Fruit fly (Drosophila melanogaster) whole organism, embryonic: Measurements from ENCODE around the gene CG43318.

Source experiments
- Atf3 ChIP-seq: fragments of 200-800 bp; sonication (Bioruptor generic); optimal IDR thresholded peaks from 3 replicates; lab custom pipeline; 2016; ENCODE audit warnings: missing biosample characterization, missing genetic modification characterization
- CG12391 ChIP-seq: fragments of 200-800 bp; sonication (Bioruptor generic); optimal IDR thresholded peaks from 3 replicates; lab custom pipeline; 2018; ENCODE audit warnings: missing biosample characterization, mild to moderate bottlenecking, missing genetic modification characterization, moderate library complexity
- CG14050 ChIP-seq: fragments of 200-800 bp; sonication (Bioruptor generic); IDR thresholded peaks from 3 replicates; pipeline ENCODE4 v1.3.6; 2022; ENCODE audit warnings: missing biosample characterization, missing genetic modification characterization
- CG14667 ChIP-seq: fragments of 200-800 bp; sonication (Bioruptor generic); IDR thresholded peaks from 2 replicates; pipeline ENCODE4 v1.3.6; 2022; ENCODE audit warnings: missing biosample characterization, missing genetic modification characterization
- CG14860 ChIP-seq: fragments of 200-800 bp; sonication (Bioruptor generic); IDR thresholded peaks from 3 replicates; pipeline ENCODE4 v1.3.6; 2022; ENCODE audit warnings: missing biosample characterization, missing genetic modification characterization; ENCODE audit not compliant: partially characterized antibody
- CG15073 ChIP-seq: fragments of 200-800 bp; sonication (Bioruptor generic); optimal IDR thresholded peaks from 2 replicates; lab custom pipeline; 2016; ENCODE audit warnings: missing biosample characterization, missing genetic modification characterization
- CG15514 ChIP-seq: fragments of 200-800 bp; sonication (Bioruptor generic); optimal IDR thresholded peaks from 3 replicates; lab custom pipeline; 2017; ENCODE audit warnings: missing biosample characterization, missing genetic modification characterization, mild to moderate bottlenecking, moderate library complexity, missing genetic modification reagents
- CG15696 ChIP-seq: fragments of 200-800 bp; sonication (Bioruptor generic); optimal IDR thresholded peaks from 2 replicates; lab custom pipeline; 2019; ENCODE audit warnings: missing biosample characterization, mild to moderate bottlenecking, missing genetic modification characterization, moderate library complexity
- CG16815 ChIP-seq: fragments of 200-800 bp; sonication (Bioruptor generic); optimal IDR thresholded peaks from 3 replicates; lab custom pipeline; 2017; ENCODE audit warnings: missing biosample characterization, mild to moderate bottlenecking, missing genetic modification characterization
- CG31365 ChIP-seq: fragments of 200-800 bp; sonication (Bioruptor generic); optimal IDR thresholded peaks from 2 replicates; lab custom pipeline; 2018; ENCODE audit warnings: missing biosample characterization, mild to moderate bottlenecking, missing genetic modification characterization
- CG34224 ChIP-seq: fragments of 200-800 bp; sonication (Bioruptor generic); IDR thresholded peaks from 3 replicates; pipeline ENCODE4 v1.3.6; 2022; ENCODE audit warnings: missing biosample characterization, missing genetic modification characterization; ENCODE audit not compliant: partially characterized antibody
- CG3838 ChIP-seq: fragments of 200-800 bp; sonication (Bioruptor generic); optimal IDR thresholded peaks from 3 replicates; lab custom pipeline; 2016; ENCODE audit warnings: missing biosample characterization, missing genetic modification characterization
- CG4282 ChIP-seq: fragments of 200-800 bp; sonication (Bioruptor generic); optimal IDR thresholded peaks from 2 replicates; lab custom pipeline; 2016; ENCODE audit warnings: missing biosample characterization, missing genetic modification characterization
- CG43689 ChIP-seq: fragments of 200-800 bp; sonication (Bioruptor generic); IDR thresholded peaks from 2 replicates; pipeline ENCODE4 v1.3.6; 2022; ENCODE audit warnings: missing biosample characterization, missing genetic modification characterization
- CG7928 ChIP-seq: fragments of 200-800 bp; sonication (Bioruptor generic); optimal IDR thresholded peaks from 2 replicates; lab custom pipeline; 2017; ENCODE audit warnings: missing biosample characterization, mild to moderate bottlenecking, missing genetic modification characterization
- CG8388 ChIP-seq: fragments of 200-800 bp; sonication (Bioruptor generic); optimal IDR thresholded peaks from 2 replicates; lab custom pipeline; 2019; ENCODE audit warnings: missing biosample characterization, mild to moderate bottlenecking, missing genetic modification characterization, moderate library complexity
- CG8944 ChIP-seq: fragments of 200-800 bp; sonication (Bioruptor generic); optimal IDR thresholded peaks from 3 replicates; lab custom pipeline; 2016; ENCODE audit warnings: missing biosample characterization, missing genetic modification characterization
- CG9817 ChIP-seq: fragments of 200-800 bp; sonication (Bioruptor generic); optimal IDR thresholded peaks from 2 replicates; lab custom pipeline; 2018; ENCODE audit warnings: missing biosample characterization, mild to moderate bottlenecking, missing genetic modification characterization, moderate library complexity
- Dip3 ChIP-seq: fragments of 200-800 bp; sonication (Bioruptor generic); optimal IDR thresholded peaks from 3 replicates; lab custom pipeline; 2016; ENCODE audit warnings: missing biosample characterization, missing genetic modification characterization
- Drgx ChIP-seq: fragments of 200-800 bp; sonication (Bioruptor generic); IDR thresholded peaks from 2 replicates; pipeline ENCODE4 v1.3.6; 2022; ENCODE audit warnings: missing biosample characterization, missing genetic modification characterization
- Ets97D ChIP-seq: fragments of 200-800 bp; sonication (Bioruptor generic); optimal IDR thresholded peaks from 3 replicates; lab custom pipeline; 2016; ENCODE audit warnings: missing biosample characterization, missing genetic modification characterization
- Fer1 ChIP-seq: fragments of 200-800 bp; sonication (Bioruptor generic); optimal IDR thresholded peaks from 2 replicates; lab custom pipeline; 2017; ENCODE audit warnings: missing biosample characterization, mild to moderate bottlenecking, missing genetic modification characterization
- Gug ChIP-seq: fragments of 200-800 bp; sonication (Bioruptor generic); IDR thresholded peaks from 4 replicates; pipeline ENCODE4 v1.3.6; 2022; ENCODE audit warnings: missing biosample characterization, missing genetic modification characterization
- HLH4C ChIP-seq: fragments of 200-800 bp; sonication (Bioruptor generic); IDR thresholded peaks from 3 replicates; pipeline ENCODE4 v1.3.6; 2022; ENCODE audit warnings: missing biosample characterization, missing genetic modification characterization; ENCODE audit not compliant: partially characterized antibody
- HmgZ ChIP-seq: fragments of 200-800 bp; sonication (Bioruptor generic); optimal IDR thresholded peaks from 2 replicates; lab custom pipeline; 2018; ENCODE audit warnings: missing biosample characterization, mild to moderate bottlenecking, missing genetic modification characterization
- Hr78 ChIP-seq, 2 experiments: fragments of 200-800 bp in 1 of 2; fragments of >200 bp in 1 of 2; sonication (Bioruptor generic) in 1 of 2; optimal IDR thresholded peaks; 2 replicates each; lab custom pipeline; 2017 to 2019; ENCODE audit warnings: missing biosample characterization in 2 of 2, missing genetic modification characterization in 2 of 2, mild to moderate bottlenecking in 1 of 2, moderate library complexity in 1 of 2
- Med ChIP-seq: fragments of 200-800 bp; sonication (Bioruptor generic); peaks from one replicate; lab custom pipeline; 2016; ENCODE audit warnings: missing biosample characterization, missing genetic modification characterization, mild to moderate bottlenecking, inconsistent platforms, moderate library complexity
- NC2β ChIP-seq: fragments of 200-800 bp; sonication (Bioruptor generic); optimal IDR thresholded peaks from 2 replicates; lab custom pipeline; 2016; ENCODE audit warnings: missing biosample characterization, missing genetic modification characterization
- Oaz ChIP-seq: fragments of 200-800 bp; sonication (Bioruptor generic); IDR thresholded peaks from 2 replicates; pipeline ENCODE4 v1.3.6; 2022; ENCODE audit warnings: missing biosample characterization, missing genetic modification characterization
- Oli ChIP-seq: fragments of 200-800 bp; sonication (Bioruptor generic); optimal IDR thresholded peaks from 2 replicates; lab custom pipeline; 2018; ENCODE audit warnings: missing biosample characterization, mild to moderate bottlenecking, missing genetic modification characterization, moderate library complexity
- Ptx1 ChIP-seq: fragments of 200-800 bp; sonication (Bioruptor generic); IDR thresholded peaks from 2 replicates; pipeline ENCODE4 v1.3.6; 2022; ENCODE audit warnings: missing biosample characterization, missing genetic modification characterization
- ap ChIP-seq: fragments of 200-800 bp; sonication (Bioruptor generic); IDR thresholded peaks from 2 replicates; pipeline ENCODE4 v1.3.6; 2022; ENCODE audit warnings: missing biosample characterization, missing genetic modification characterization
- ato ChIP-seq: fragments of 200-800 bp; sonication (Bioruptor generic); IDR thresholded peaks from 2 replicates; pipeline ENCODE4 v1.3.6; 2022; ENCODE audit warnings: missing biosample characterization, missing genetic modification characterization; ENCODE audit not compliant: partially characterized antibody
- bcd ChIP-seq: fragments of 200-800 bp; sonication (Bioruptor generic); optimal IDR thresholded peaks from 2 replicates; lab custom pipeline; 2017; ENCODE audit warnings: missing biosample characterization, mild to moderate bottlenecking, missing genetic modification characterization
- br ChIP-seq: fragments of >200 bp; optimal IDR thresholded peaks from 2 replicates; lab custom pipeline; 2017
- cg ChIP-seq: fragments of 200-800 bp; sonication (Bioruptor generic); optimal IDR thresholded peaks from 3 replicates; lab custom pipeline; 2019; ENCODE audit warnings: missing biosample characterization, mild to moderate bottlenecking, missing genetic modification characterization, moderate library complexity
- disco-r ChIP-seq: fragments of 200-800 bp; sonication (Bioruptor generic); optimal IDR thresholded peaks from 2 replicates; lab custom pipeline; 2016; ENCODE audit warnings: missing biosample characterization, missing genetic modification characterization
- eve ChIP-seq, 2 experiments: fragments of >200 bp; optimal IDR thresholded peaks; 2 replicates each; lab custom pipeline; 2017; ENCODE audit warnings: missing biosample characterization in 2 of 2, missing genetic modification characterization in 2 of 2
- grau ChIP-seq: fragments of 200-800 bp; optimal IDR thresholded peaks from 3 replicates; lab custom pipeline; 2019; ENCODE audit warnings: missing biosample characterization, mild to moderate bottlenecking, missing genetic modification characterization, moderate library complexity
- grn ChIP-seq: fragments of 200-800 bp; sonication (Bioruptor generic); optimal IDR thresholded peaks from 3 replicates; lab custom pipeline; 2017; ENCODE audit warnings: missing biosample characterization, missing genetic modification characterization
- lbe ChIP-seq: fragments of 200-800 bp; sonication (Bioruptor generic); optimal IDR thresholded peaks from 2 replicates; lab custom pipeline; 2016; ENCODE audit warnings: missing biosample characterization, mild to moderate bottlenecking, missing genetic modification characterization
- lmd ChIP-seq: fragments of 200-800 bp; sonication (Bioruptor generic); IDR thresholded peaks from 2 replicates; pipeline ENCODE4 v1.3.6; 2022; ENCODE audit warnings: missing biosample characterization, missing genetic modification characterization
- nom ChIP-seq: fragments of 200-800 bp; sonication (Bioruptor generic); optimal IDR thresholded peaks from 2 replicates; lab custom pipeline; 2017; ENCODE audit warnings: missing biosample characterization, missing genetic modification characterization, mild to moderate bottlenecking, moderate library complexity, missing genetic modification reagents
- odd ChIP-seq: fragments of 200-800 bp; sonication (Bioruptor generic); optimal IDR thresholded peaks from 2 replicates; lab custom pipeline; 2017; ENCODE audit warnings: missing biosample characterization, mild to moderate bottlenecking, missing genetic modification characterization
- pan ChIP-seq, 4 experiments: fragments of >200 bp in 3 of 4; fragments of 200-800 bp in 1 of 4; sonication (Bioruptor generic) in 1 of 4; optimal IDR thresholded peaks in 3 of 4; IDR thresholded peaks in 1 of 4; 2 replicates each; pipeline versions ENCODE4 v1.3.6 to Lab custom; 2017 to 2022; ENCODE audit warnings: missing biosample characterization in 2 of 4, missing genetic modification characterization in 2 of 4, mixed read lengths in 1 of 4
- pb ChIP-seq: fragments of 200-800 bp; sonication (Bioruptor generic); optimal IDR thresholded peaks from 3 replicates; lab custom pipeline; 2016; ENCODE audit warnings: missing biosample characterization, missing genetic modification characterization
- phol ChIP-seq: fragments of 200-800 bp; sonication (Bioruptor generic); optimal IDR thresholded peaks from 3 replicates; lab custom pipeline; 2018; ENCODE audit warnings: missing biosample characterization, mild to moderate bottlenecking, missing genetic modification characterization, moderate library complexity
- row ChIP-seq: fragments of 200-800 bp; sonication (Bioruptor generic); IDR thresholded peaks from 3 replicates; pipeline ENCODE4 v1.3.6; 2022; ENCODE audit warnings: missing biosample characterization, missing genetic modification characterization
- schlank ChIP-seq: fragments of 200-800 bp; sonication (Bioruptor generic); optimal IDR thresholded peaks from 2 replicates; lab custom pipeline; 2018; ENCODE audit warnings: missing biosample characterization, mild to moderate bottlenecking, missing genetic modification characterization
- seq ChIP-seq: fragments of 200-800 bp; sonication (Bioruptor generic); IDR thresholded peaks from 2 replicates; pipeline ENCODE4 v1.3.6; 2022; ENCODE audit warnings: missing biosample characterization, missing genetic modification characterization
- tin ChIP-seq: fragments of 200-800 bp; sonication (Bioruptor generic); optimal IDR thresholded peaks from 3 replicates; lab custom pipeline; 2016; ENCODE audit warnings: missing biosample characterization, missing genetic modification characterization

Gene CG43318

DNA sequence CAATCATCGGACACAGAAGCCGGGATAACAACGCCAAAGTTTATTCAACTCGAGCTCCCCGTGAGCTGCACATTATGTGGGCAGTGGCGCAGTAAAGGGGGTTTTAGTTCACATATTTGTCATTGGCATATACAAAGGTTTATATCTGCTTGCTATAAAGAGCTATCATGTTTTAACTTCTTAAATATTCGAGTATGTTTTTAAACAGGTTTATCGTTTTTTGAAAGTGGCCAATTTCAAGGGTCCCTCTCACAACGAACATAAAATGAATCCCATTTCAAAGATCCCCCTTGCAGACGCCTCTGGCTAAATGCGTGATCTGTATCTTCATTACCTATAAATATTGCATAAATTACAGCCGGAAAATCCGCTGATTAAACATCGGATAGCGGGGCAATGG, 5.7 kb downstream of the CG43318 start:
- no peak for TF ChIP-seq odd
- no peak for TF ChIP-seq CG15514 (GFP tag; lab: Kevin White, UChicago)
- no peak for TF ChIP-seq HLH4C (GFP tag; lab: Robert Waterston, UW)
- TF ChIP-seq Fer1 (GFP tag; lab: Kevin White, UChicago), result no peak
- no peak for TF ChIP-seq CG31365 (tag; lab: Kevin White, UChicago)
- TF ChIP-seq CG14667, result no peak
- 0 out of 4 replicates have a peak, but pooled peaks have one; percentile 2 for TF ChIP-seq Gug (GFP tag; lab: Robert Waterston, UW)
- no peak for TF ChIP-seq Oaz (GFP tag; lab: Robert Waterston, UW)
- 0 out of 2 replicates have a peak, but pooled peaks have one; percentile 12 for TF ChIP-seq seq (GFP tag; lab: Robert Waterston, UW)
- no peak for TF ChIP-seq CG7928 (GFP tag; lab: Kevin White, UChicago)
- no peak for TF ChIP-seq Ets97D (GFP tag; lab: Kevin White, UChicago)
- TF ChIP-seq Dip3 (GFP tag; lab: Kevin White, UChicago), result no peak
- TF ChIP-seq pb (GFP tag; lab: Kevin White, UChicago), result no peak
- no peak for TF ChIP-seq schlank (tag; lab: Kevin White, UChicago)
- no peak for TF ChIP-seq CG15073 (GFP tag; lab: Kevin White, UChicago)
- TF ChIP-seq grau (tag; lab: Kevin White, UChicago), result peak; percentile 31
- peak; percentile 16 for TF ChIP-seq CG15696
- peak; percentile 36; the same call in 1 of the 2 replicates for TF ChIP-seq Ptx1 (GFP tag; lab: Robert Waterston, UW)
- peak; percentile 34 for TF ChIP-seq Oli (tag; lab: Kevin White, UChicago)
- no peak for TF ChIP-seq HmgZ (tag; lab: Kevin White, UChicago)
- TF ChIP-seq nom, result peak; percentile 59
- TF ChIP-seq phol (tag; lab: Kevin White, UChicago), result peak; percentile 27
- peak; percentile 30 for TF ChIP-seq lmd (GFP tag; lab: Robert Waterston, UW)
- peak; percentile 35; the same call in 1 of the 2 replicates for TF ChIP-seq Drgx (GFP tag; lab: Robert Waterston, UW)
- peak in 1 of 2 experiments; percentile 22 for TF ChIP-seq Hr78 (GFP tag; optimal IDR thresholded peaks at IDR 0.05; lab: Kevin White, UChicago)
- peak; percentile 39; the same call in 1 of the 3 replicates for TF ChIP-seq row (GFP tag; lab: Robert Waterston, UW)
- no peak for TF ChIP-seq CG3838 (GFP tag; lab: Kevin White, UChicago)
- TF ChIP-seq CG4282, result no peak
- TF ChIP-seq NC2β, result no peak
- TF ChIP-seq Med (GFP tag; lab: Kevin White, UChicago), result no peak
- no peak for TF ChIP-seq pan (optimal IDR thresholded peaks at IDR 0.05; lab: Kevin White, UChicago)
- peak in 1 of 2 experiments; percentile 28 for TF ChIP-seq pan (GFP tag; optimal IDR thresholded peaks at IDR 0.05 in 1 of 2, IDR thresholded peaks at IDR 0.05 in 1 of 2)
- no peak for TF ChIP-seq ap
- TF ChIP-seq cg (GFP tag; lab: Kevin White, UChicago), result no peak
- TF ChIP-seq CG43689 (GFP tag; lab: Robert Waterston, UW), result no peak
- peak; percentile 4 for TF ChIP-seq CG12391
- no peak for TF ChIP-seq Atf3 (GFP tag; lab: Kevin White, UChicago)
- TF ChIP-seq CG9817 (tag; lab: Kevin White, UChicago), result peak; percentile 13
- TF ChIP-seq bcd, result no peak
- TF ChIP-seq lbe (GFP tag; lab: Kevin White, UChicago), result peak; percentile 31
- no peak for TF ChIP-seq disco-r (GFP tag; lab: Kevin White, UChicago)
- no peak for TF ChIP-seq CG14050 (GFP tag; lab: Robert Waterston, UW)
- TF ChIP-seq CG16815, result no peak
- TF ChIP-seq CG8944 (GFP tag; lab: Kevin White, UChicago), result no peak
- no peak for TF ChIP-seq CG34224 (GFP tag; lab: Robert Waterston, UW)
- TF ChIP-seq CG14860 (GFP tag; lab: Robert Waterston, UW), result no peak
- no peak for TF ChIP-seq tin (GFP tag; lab: Kevin White, UChicago)
- TF ChIP-seq CG8388, result no peak
- peak; percentile 72 for TF ChIP-seq grn
- TF ChIP-seq ato, result no peak
- no peak for TF ChIP-seq eve (GFP tag; optimal IDR thresholded peaks at IDR 0.05; lab: Kevin White, UChicago)
- TF ChIP-seq br (lab: Kevin White, UChicago), result no peak
